Fruit fly (Drosophila melanogaster) ovary, adult (tissue): ENCODE measurements around the gene CG3862.

Experiments
- CG17801 ChIP-seq: fragments of 200-800 bp; optimal IDR thresholded peaks from 2 replicates; lab custom pipeline; 2019; ENCODE audit warnings: missing biosample characterization, mild to moderate bottlenecking, missing genetic modification characterization, moderate library complexity; ENCODE audit not compliant: partially characterized antibody

CG3862 gene

dm6 chr2L:856690-857488, 31.2 kb upstream of the CG3862 start:
- TF ChIP-seq CG17801 (GFP tag; lab: Kevin White, UChicago): no peak

DNA sequence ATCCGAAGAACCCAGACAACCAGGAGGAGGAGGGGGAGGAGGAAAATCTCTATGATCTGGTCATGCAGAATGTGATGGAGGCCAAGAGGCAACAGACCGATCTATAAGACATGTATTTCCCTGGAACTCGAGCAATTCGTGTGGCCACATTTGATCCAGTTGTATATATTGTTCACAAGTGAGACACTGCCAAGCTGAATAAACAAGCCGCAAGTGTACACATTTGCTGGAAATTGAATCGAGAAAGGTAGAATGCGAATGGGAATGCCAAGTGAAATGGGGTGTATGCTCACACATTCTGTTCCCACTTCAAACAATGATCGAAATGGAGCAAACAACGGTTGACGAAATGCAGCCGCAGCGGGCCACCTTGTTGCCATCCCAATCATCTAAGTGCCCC, 30.3 kb upstream of the CG3862 start:
- no peak for TF ChIP-seq CG17801 (GFP tag; lab: Kevin White, UChicago)

DNA sequence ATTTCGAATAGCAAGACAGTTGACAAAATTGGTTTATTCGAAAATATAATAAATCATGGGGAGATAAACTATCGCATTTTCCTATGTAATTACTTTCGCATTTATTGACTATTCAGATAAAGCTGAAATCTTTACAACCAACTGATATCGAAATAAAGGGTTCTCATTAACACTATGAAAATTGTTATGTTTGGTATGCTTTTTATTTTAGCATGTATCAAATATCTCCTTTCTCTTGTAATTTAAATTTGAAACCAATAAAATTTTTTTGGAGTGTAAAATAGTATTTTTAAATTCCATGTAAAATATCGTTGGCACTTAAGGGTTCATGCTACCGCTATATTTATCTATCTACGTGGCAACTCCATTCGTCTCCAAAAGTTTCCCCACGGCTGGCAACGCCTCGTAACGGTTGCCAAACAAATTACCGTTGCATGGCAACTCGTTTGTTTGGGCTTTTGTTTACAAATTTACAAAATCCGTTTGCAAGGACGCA, 29.4 kb upstream of the CG3862 start, which contains the start of gene CG13949:
Gene CG13949 (plus strand): TSS at position 286 of the 496 bp plus-strand sequence.
- TF ChIP-seq CG17801 (GFP tag; lab: Kevin White, UChicago): no peak

DNA sequence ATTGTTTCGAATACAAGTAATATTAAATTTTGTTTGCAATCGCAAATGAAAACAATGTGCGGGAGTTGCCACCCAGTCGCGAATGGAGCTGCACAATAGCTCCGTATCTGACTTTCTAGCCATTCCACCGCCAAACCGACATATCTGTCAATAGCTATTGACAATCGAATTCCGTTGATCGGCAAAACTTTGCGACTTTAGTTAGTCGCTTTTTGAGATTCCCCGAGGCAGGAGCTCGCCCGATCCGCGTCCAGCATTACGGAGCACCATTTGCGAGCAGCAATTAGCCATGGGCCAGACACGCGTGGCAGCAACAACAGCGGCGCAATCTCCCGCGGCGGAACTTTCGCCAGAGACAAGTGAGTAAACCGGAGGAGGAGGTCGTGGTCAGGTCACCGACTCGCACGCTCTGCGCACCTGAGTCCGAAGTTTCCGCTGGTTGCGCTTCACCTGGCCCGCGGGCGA, 27.0 kb upstream of the CG3862 start, which contains the start of the genes CG4291 and kraken:
Gene CG4291 (minus strand): TSS at position 84 of the 465 bp plus-strand sequence.
Gene kraken (plus strand): TSS at position 122 of the 465 bp plus-strand sequence.
- TF ChIP-seq CG17801 (GFP tag; lab: Kevin White, UChicago): peak; percentile 64

dm6 chr2L:850727-851257, 25.1 kb upstream of the CG3862 start, which contains the start of gene drongo:
TSS of gene drongo (minus strand) at chr2L:851071.
- TF ChIP-seq CG17801 (GFP tag; lab: Kevin White, UChicago): peak; percentile 25

dm6 chr2L:849787-850512, 24.3 kb upstream of the CG3862 start:
- TF ChIP-seq CG17801 (GFP tag; lab: Kevin White, UChicago): no peak

DNA sequence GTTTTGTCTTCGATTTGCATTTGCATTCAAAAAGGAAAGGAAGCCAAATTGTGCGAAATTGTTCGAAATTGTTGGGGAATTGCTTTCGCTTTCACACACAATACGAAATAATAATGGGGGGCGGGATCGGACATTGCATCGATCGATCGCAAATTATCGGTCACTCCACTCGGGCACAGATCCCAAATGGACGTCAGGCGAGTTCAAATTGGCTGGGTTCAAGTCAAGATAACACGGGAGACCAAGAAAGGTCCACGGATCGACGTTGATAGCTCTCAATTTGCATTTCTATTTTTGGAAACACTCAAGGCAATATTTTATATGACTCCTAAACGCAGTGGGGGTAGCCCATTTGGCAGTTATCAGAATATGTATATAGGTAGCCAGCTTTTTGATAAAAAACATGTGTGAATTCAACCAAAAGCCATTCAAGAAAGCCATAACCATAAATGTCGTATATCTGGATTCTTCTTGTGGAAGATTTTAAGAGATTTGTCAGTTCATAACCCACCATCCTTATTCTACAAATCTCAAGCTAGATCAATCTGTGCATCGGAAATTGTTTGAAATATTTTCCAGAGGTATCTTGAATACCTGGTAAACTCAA, 23.6 kb upstream of the CG3862 start:
- no peak for TF ChIP-seq CG17801 (GFP tag; lab: Kevin White, UChicago)

- TF ChIP-seq CG17801 (GFP tag; lab: Kevin White, UChicago): no peak
Measured at dm6 chr2L:847988-848622, 22.4 kb upstream of the CG3862 start.

dm6 chr2L:847189-847987, 21.7 kb upstream of the CG3862 start:
- TF ChIP-seq CG17801 (GFP tag; lab: Kevin White, UChicago): no peak

dm6 chr2L:846167-846868, 20.7 kb upstream of the CG3862 start:
- peak; percentile 16 for TF ChIP-seq CG17801 (GFP tag; lab: Kevin White, UChicago)

DNA sequence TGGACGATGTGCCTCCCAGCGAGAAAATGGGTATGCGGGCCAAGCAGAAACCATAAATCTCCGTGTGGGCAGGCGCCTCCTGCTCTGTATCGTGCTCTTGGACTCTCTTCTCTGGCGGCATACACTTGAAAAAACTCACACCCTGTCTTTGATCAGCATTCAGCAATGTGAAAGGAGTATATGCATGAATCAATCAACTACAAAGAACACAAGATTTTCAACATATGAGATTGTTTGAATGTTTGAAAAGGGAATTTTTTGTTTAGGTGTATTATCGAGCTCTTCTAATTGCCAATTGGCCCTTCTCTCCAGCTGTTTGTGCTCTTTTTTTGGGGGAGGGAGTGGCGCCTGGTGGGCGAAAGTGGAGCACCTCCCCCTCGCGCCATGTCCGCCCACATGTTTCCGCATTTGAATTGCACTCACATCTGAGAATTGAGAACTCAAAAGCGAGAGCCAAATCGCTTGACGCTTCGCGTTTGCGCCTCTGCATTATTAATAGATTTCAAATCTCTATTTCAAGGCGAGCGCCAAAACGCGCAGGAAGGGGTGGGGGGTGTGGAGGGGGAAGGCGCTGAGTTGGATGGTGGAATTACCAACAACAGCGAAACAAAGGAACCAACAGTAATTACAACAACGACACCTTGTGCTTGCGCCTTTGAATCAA, 19.8 kb upstream of the CG3862 start:
- no peak for TF ChIP-seq CG17801 (GFP tag; lab: Kevin White, UChicago)
